Fruit fly (Drosophila melanogaster) whole organism, embryonic: ENCODE data around the gene Wsck.
A peak's percentile ranks its signal among the peaks of the same experiment; 100 is the strongest.

Source experiments
- Awh ChIP-seq: fragments of 200-800 bp; sonication (Bioruptor generic); IDR thresholded peaks from 2 replicates; pipeline ENCODE4, ENCODE4 v1.3.6; 2022; ENCODE audit warnings: missing biosample characterization, missing genetic modification characterization
- CG10147 ChIP-seq: fragments of 200-800 bp; sonication (Bioruptor generic); optimal IDR thresholded peaks from 2 replicates; lab custom pipeline; 2019; ENCODE audit warnings: missing biosample characterization, mild to moderate bottlenecking, missing genetic modification characterization, moderate library complexity
- CG10979 ChIP-seq: fragments of 200-800 bp; sonication (Bioruptor generic); optimal IDR thresholded peaks from 2 replicates; lab custom pipeline; 2018; ENCODE audit warnings: missing biosample characterization, mild to moderate bottlenecking, missing genetic modification characterization, moderate library complexity
- CG11398 ChIP-seq: fragments of 200-800 bp; sonication (Bioruptor generic); optimal IDR thresholded peaks from 2 replicates; lab custom pipeline; 2016; ENCODE audit warnings: missing biosample characterization, missing genetic modification characterization
- CG12299 ChIP-seq: fragments of 200-800 bp; sonication (Bioruptor generic); optimal IDR thresholded peaks from 2 replicates; lab custom pipeline; 2018; ENCODE audit warnings: missing biosample characterization, mild to moderate bottlenecking, missing genetic modification characterization
- CG12769 ChIP-seq: fragments of 200-800 bp; sonication (Bioruptor generic); optimal IDR thresholded peaks from 2 replicates; lab custom pipeline; 2019; ENCODE audit warnings: missing biosample characterization, mild to moderate bottlenecking, missing genetic modification characterization, moderate library complexity
- CG13123 ChIP-seq: fragments of 200-800 bp; sonication (Bioruptor generic); optimal IDR thresholded peaks from 2 replicates; lab custom pipeline; 2016; ENCODE audit warnings: missing biosample characterization, missing genetic modification characterization
- CG13775 ChIP-seq: fragments of 200-800 bp; sonication (Bioruptor generic); optimal IDR thresholded peaks from 3 replicates; lab custom pipeline; 2017; ENCODE audit warnings: missing biosample characterization, mild to moderate bottlenecking, missing genetic modification characterization
- CG15479 ChIP-seq: fragments of 200-800 bp; sonication (Bioruptor generic); optimal IDR thresholded peaks from 3 replicates; lab custom pipeline; 2019; ENCODE audit warnings: missing biosample characterization, mild to moderate bottlenecking, missing genetic modification characterization, moderate library complexity
- CG15601 ChIP-seq: fragments of 200-800 bp; sonication (Bioruptor generic); optimal IDR thresholded peaks from 3 replicates; lab custom pipeline; 2019; ENCODE audit warnings: missing biosample characterization, mild to moderate bottlenecking, missing genetic modification characterization, moderate library complexity
- CG1603 ChIP-seq: fragments of 200-800 bp; sonication (Bioruptor generic); optimal IDR thresholded peaks from 2 replicates; lab custom pipeline; 2019; ENCODE audit warnings: missing biosample characterization, mild to moderate bottlenecking, missing genetic modification characterization, moderate library complexity
- CG1792 ChIP-seq: fragments of 200-800 bp; sonication (Bioruptor generic); optimal IDR thresholded peaks from 2 replicates; lab custom pipeline; 2016; ENCODE audit warnings: missing biosample characterization, missing genetic modification characterization
- CG18599 ChIP-seq: fragments of 200-800 bp; sonication (Bioruptor generic); optimal IDR thresholded peaks from 3 replicates; lab custom pipeline; 2017; ENCODE audit warnings: missing biosample characterization, missing genetic modification characterization, mild to moderate bottlenecking, moderate library complexity, missing genetic modification reagents
- CG2129 ChIP-seq: fragments of 200-800 bp; sonication (Bioruptor generic); IDR thresholded peaks from 2 replicates; pipeline ENCODE4 v1.3.6; 2022; ENCODE audit warnings: missing biosample characterization, missing genetic modification characterization; ENCODE audit not compliant: partially characterized antibody
- CG2875 ChIP-seq: fragments of 200-800 bp; sonication (Bioruptor generic); optimal IDR thresholded peaks from 2 replicates; lab custom pipeline; 2017; ENCODE audit warnings: missing biosample characterization, mild to moderate bottlenecking, missing genetic modification characterization, missing genetic modification reagents
- CG30431 ChIP-seq: fragments of 200-800 bp; sonication (Bioruptor generic); optimal IDR thresholded peaks from 2 replicates; lab custom pipeline; 2017; ENCODE audit warnings: missing biosample characterization, missing genetic modification characterization
- CG3163 ChIP-seq: fragments of 200-800 bp; sonication (Bioruptor generic); optimal IDR thresholded peaks from 3 replicates; lab custom pipeline; 2016; ENCODE audit warnings: missing biosample characterization, missing genetic modification characterization
- CG42726 ChIP-seq: fragments of 200-800 bp; sonication (Bioruptor generic); IDR thresholded peaks from 2 replicates; pipeline ENCODE4 v1.3.6; 2022; ENCODE audit warnings: missing biosample characterization, missing genetic modification characterization; ENCODE audit not compliant: partially characterized antibody
- CG6689 ChIP-seq: fragments of 200-800 bp; sonication (Bioruptor generic); IDR thresholded peaks from 2 replicates; pipeline ENCODE4 v1.3.6; 2022; ENCODE audit warnings: missing biosample characterization, missing genetic modification characterization
- CG8290 ChIP-seq, 3 experiments: fragments of 200-800 bp; sonication (Bioruptor generic); optimal IDR thresholded peaks; 2 replicates each; lab custom pipeline; 2016 to 2019; ENCODE audit warnings: missing biosample characterization in 3 of 3, missing genetic modification characterization in 3 of 3, mild to moderate bottlenecking in 2 of 3, moderate library complexity in 1 of 3
- CG8359 ChIP-seq: fragments of 200-800 bp; sonication (Bioruptor generic); optimal IDR thresholded peaks from 2 replicates; lab custom pipeline; 2017; ENCODE audit warnings: missing biosample characterization, mild to moderate bottlenecking, missing genetic modification characterization, borderline replicate concordance
- Doc3 ChIP-seq: fragments of 200-800 bp; sonication (Bioruptor generic); IDR thresholded peaks from 3 replicates; pipeline ENCODE4 v1.3.6; 2022; ENCODE audit warnings: missing biosample characterization, missing genetic modification characterization; ENCODE audit not compliant: partially characterized antibody
- Eip74EF ChIP-seq, 2 experiments: fragments of 200-800 bp in 1 of 2; fragments of >200 bp in 1 of 2; sonication (Bioruptor generic) in 1 of 2; optimal IDR thresholded peaks; 2 replicates each; lab custom pipeline; 2017 to 2019; ENCODE audit warnings: missing biosample characterization in 2 of 2, missing genetic modification characterization in 2 of 2, mild to moderate bottlenecking in 1 of 2, moderate library complexity in 1 of 2
- MTF-1 ChIP-seq: fragments of 200-800 bp; sonication (Bioruptor generic); optimal IDR thresholded peaks from 2 replicates; lab custom pipeline; 2018; ENCODE audit warnings: missing biosample characterization, mild to moderate bottlenecking, missing genetic modification characterization, borderline replicate concordance
- Trl ChIP-seq, 3 experiments: fragments of >200 bp in 2 of 3; fragments of 200-800 bp in 1 of 3; sonication (Bioruptor generic) in 1 of 3; optimal IDR thresholded peaks; 2 replicates in 1 of 3; 3 replicates in 2 of 3; lab custom pipeline; 2016 to 2017; ENCODE audit warnings: missing biosample characterization in 1 of 3, missing genetic modification characterization in 1 of 3
- cad ChIP-seq: fragments of >200 bp; optimal IDR thresholded peaks from 2 replicates; lab custom pipeline; 2017; ENCODE audit warnings: missing biosample characterization, missing genetic modification characterization
- chif ChIP-seq, 2 experiments: fragments of 200-800 bp; sonication (Bioruptor generic); optimal IDR thresholded peaks; 3 replicates each; lab custom pipeline; 2016; ENCODE audit warnings: missing biosample characterization in 2 of 2, missing genetic modification characterization in 2 of 2
- chm ChIP-seq: fragments of 200-800 bp; sonication (Bioruptor generic); IDR thresholded peaks from 2 replicates; pipeline ENCODE4 v1.3.6; 2022; ENCODE audit warnings: missing biosample characterization, missing genetic modification characterization
- dan ChIP-seq: fragments of 200-800 bp; sonication (Bioruptor generic); IDR thresholded peaks from 2 replicates; pipeline ENCODE4 v1.3.6; 2022; ENCODE audit warnings: missing biosample characterization, missing genetic modification characterization
- ewg ChIP-seq: fragments of 200-800 bp; sonication (Bioruptor generic); optimal IDR thresholded peaks from 3 replicates; lab custom pipeline; 2017; ENCODE audit warnings: mild to moderate bottlenecking, missing biosample characterization, missing genetic modification reagents, missing genetic modification characterization
- gcm ChIP-seq: fragments of 200-800 bp; sonication (Bioruptor generic); optimal IDR thresholded peaks from 2 replicates; lab custom pipeline; 2019; ENCODE audit warnings: missing biosample characterization, mild to moderate bottlenecking, missing genetic modification characterization, moderate library complexity
- kni ChIP-seq: fragments of 200-800 bp; sonication (Bioruptor generic); optimal IDR thresholded peaks from 3 replicates; lab custom pipeline; 2017; ENCODE audit warnings: mild to moderate bottlenecking, missing biosample characterization, missing genetic modification reagents, missing genetic modification characterization
- lilli ChIP-seq: fragments of 200-800 bp; sonication (Bioruptor generic); optimal IDR thresholded peaks from 3 replicates; lab custom pipeline; 2016; ENCODE audit warnings: missing biosample characterization, missing genetic modification characterization
- nmo ChIP-seq: fragments of 200-800 bp; sonication (Bioruptor generic); optimal IDR thresholded peaks from 2 replicates; lab custom pipeline; 2018; ENCODE audit warnings: missing biosample characterization, mild to moderate bottlenecking, missing genetic modification characterization, moderate library complexity
- oc ChIP-seq: fragments of 200-800 bp; sonication (Bioruptor generic); optimal IDR thresholded peaks from 2 replicates; lab custom pipeline; 2018; ENCODE audit warnings: missing biosample characterization, mild to moderate bottlenecking, missing genetic modification characterization, moderate library complexity
- org-1 ChIP-seq: fragments of 200-800 bp; sonication (Bioruptor generic); optimal IDR thresholded peaks from 2 replicates; lab custom pipeline; 2017; ENCODE audit warnings: missing biosample characterization, missing genetic modification characterization
- p53 ChIP-seq: fragments of 200-800 bp; sonication (Bioruptor generic); optimal IDR thresholded peaks from 2 replicates; lab custom pipeline; 2016; ENCODE audit warnings: missing biosample characterization, missing genetic modification characterization
- pfk ChIP-seq: fragments of 200-800 bp; sonication (Bioruptor generic); optimal IDR thresholded peaks from 2 replicates; lab custom pipeline; 2018; ENCODE audit warnings: missing biosample characterization, mild to moderate bottlenecking, missing genetic modification characterization, moderate library complexity
- pros ChIP-seq: fragments of 200-800 bp; sonication (Bioruptor generic); optimal IDR thresholded peaks from 3 replicates; lab custom pipeline; 2019; ENCODE audit warnings: missing biosample characterization, mild to moderate bottlenecking, missing genetic modification characterization, moderate library complexity
- run ChIP-seq: fragments of 200-800 bp; sonication (Bioruptor generic); optimal IDR thresholded peaks from 3 replicates; lab custom pipeline; 2018; ENCODE audit warnings: missing biosample characterization, mild to moderate bottlenecking, missing genetic modification characterization
- schlank ChIP-seq: fragments of 200-800 bp; sonication (Bioruptor generic); optimal IDR thresholded peaks from 2 replicates; lab custom pipeline; 2018; ENCODE audit warnings: missing biosample characterization, mild to moderate bottlenecking, missing genetic modification characterization
- shn ChIP-seq: fragments of 200-800 bp; sonication (Bioruptor generic); optimal IDR thresholded peaks from 3 replicates; lab custom pipeline; 2016; ENCODE audit warnings: missing biosample characterization, missing genetic modification characterization
- sqz ChIP-seq: fragments of 200-800 bp; sonication (Bioruptor generic); optimal IDR thresholded peaks from 3 replicates; lab custom pipeline; 2018; ENCODE audit warnings: missing biosample characterization, mild to moderate bottlenecking, missing genetic modification characterization
- stc ChIP-seq: fragments of 200-800 bp; sonication (Bioruptor generic); IDR thresholded peaks from 2 replicates; pipeline ENCODE4 v1.3.6; 2022; ENCODE audit warnings: missing biosample characterization, missing genetic modification characterization
- tup ChIP-seq: fragments of 200-800 bp; sonication (Bioruptor generic); optimal IDR thresholded peaks from 2 replicates; lab custom pipeline; 2016; ENCODE audit warnings: missing biosample characterization, mild to moderate bottlenecking, missing genetic modification characterization, moderate library complexity
- wdn ChIP-seq: fragments of 200-800 bp; sonication (Bioruptor generic); IDR thresholded peaks from 2 replicates; pipeline ENCODE4 v1.3.6; 2022; ENCODE audit warnings: missing biosample characterization, missing genetic modification characterization
- zfh1 ChIP-seq: fragments of 200-800 bp; sonication (Bioruptor generic); IDR thresholded peaks from 3 replicates; pipeline ENCODE4 v1.3.6; 2022; ENCODE audit warnings: missing biosample characterization, missing genetic modification characterization

Gene Wsck

DNA sequence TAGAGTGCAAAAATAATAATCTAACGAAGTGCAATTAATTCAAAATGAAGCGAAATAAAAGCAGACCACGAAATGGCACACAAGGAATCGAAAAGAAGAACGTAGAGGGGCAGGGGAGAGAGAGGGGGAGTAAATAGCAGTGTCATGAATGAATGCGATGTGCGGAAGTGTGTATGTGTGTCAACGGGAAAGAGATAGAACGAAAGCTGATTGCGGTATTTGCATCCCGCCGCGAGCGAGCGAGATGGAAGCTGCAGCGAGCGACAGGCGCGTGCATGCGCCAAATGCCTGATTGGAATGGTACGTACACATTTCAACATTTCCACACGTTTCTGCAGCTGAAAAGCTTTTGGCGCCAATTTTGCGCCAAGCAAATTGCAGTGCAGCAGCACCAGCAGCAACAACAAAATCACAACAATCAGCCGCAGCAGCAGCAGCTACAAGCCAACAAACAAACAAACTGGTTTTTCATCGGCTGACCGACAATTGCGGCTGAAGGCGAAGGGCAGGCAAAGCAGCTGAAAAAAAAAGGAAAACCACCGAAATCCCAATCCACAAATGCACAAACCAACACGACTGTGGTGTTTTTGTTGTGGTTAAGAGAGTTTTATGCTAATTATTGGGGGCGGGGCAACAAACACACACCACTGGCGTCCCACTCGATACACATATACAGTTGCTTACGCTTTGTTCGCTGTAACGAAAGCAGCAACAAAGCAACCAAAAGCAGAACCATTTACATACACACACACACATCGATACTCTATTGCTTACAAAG, 47.8 kb downstream of the Wsck start (continued):
- no peak for TF ChIP-seq MTF-1 (GFP tag; lab: Kevin White, UChicago)
- TF ChIP-seq Doc3 (GFP tag; lab: Robert Waterston, UW) = no peak
- TF ChIP-seq shn (GFP tag; lab: Kevin White, UChicago) = no peak
- no peak for TF ChIP-seq CG1792 (GFP tag; lab: Kevin White, UChicago)
- peak; percentile 13 for TF ChIP-seq oc (tag; lab: Kevin White, UChicago)
- no peak for TF ChIP-seq cad (GFP tag; lab: Kevin White, UChicago)
- TF ChIP-seq CG10147 = no peak
- TF ChIP-seq CG15601 (tag; lab: Kevin White, UChicago) = no peak
- no peak for TF ChIP-seq chif (GFP tag; optimal IDR thresholded peaks at IDR 0.05; lab: Kevin White, UChicago)
- TF ChIP-seq Trl (optimal IDR thresholded peaks at IDR 0.05; lab: Kevin White, UChicago) = peak in 1 of 2 experiments; percentile 7
- no peak for TF ChIP-seq Trl (GFP tag; optimal IDR thresholded peaks at IDR 0.05; lab: Kevin White, UChicago)
- no peak for TF ChIP-seq CG42726
- no peak for TF ChIP-seq CG8359
- no peak for TF ChIP-seq CG30431 (GFP tag; lab: Kevin White, UChicago)
- no peak for TF ChIP-seq CG1603 (tag; lab: Kevin White, UChicago)
- no peak for TF ChIP-seq pfk (GFP tag; lab: Kevin White, UChicago)
- no peak for TF ChIP-seq CG12299
- TF ChIP-seq CG15479 (GFP tag; lab: Kevin White, UChicago) = peak; percentile 54
- TF ChIP-seq CG13123 (GFP tag; lab: Kevin White, UChicago) = no peak
- TF ChIP-seq run (tag; lab: Kevin White, UChicago) = peak; percentile 51
- peak; percentile 23 for TF ChIP-seq CG3163 (GFP tag; lab: Kevin White, UChicago)
- TF ChIP-seq Eip74EF (GFP tag; optimal IDR thresholded peaks at IDR 0.05; lab: Kevin White, UChicago) = peak in 1 of 2 experiments; percentile 93
- no peak for TF ChIP-seq stc (GFP tag; lab: Robert Waterston, UW)
- no peak for TF ChIP-seq CG18599 (GFP tag; lab: Kevin White, UChicago)
- TF ChIP-seq CG11398 (GFP tag; lab: Kevin White, UChicago) = peak; percentile 3
- no peak for TF ChIP-seq gcm
- no peak for TF ChIP-seq Awh (GFP tag; lab: Robert Waterston, UW)
- TF ChIP-seq wdn = no peak
- peak; percentile 67 for TF ChIP-seq ewg (GFP tag; lab: Kevin White, UChicago)
- TF ChIP-seq CG2129 = no peak
- peak; percentile 79 for TF ChIP-seq sqz
- no peak for TF ChIP-seq lilli (GFP tag; lab: Kevin White, UChicago)
- no peak for TF ChIP-seq zfh1
- no peak for TF ChIP-seq CG13775 (GFP tag; lab: Kevin White, UChicago)
- TF ChIP-seq CG8290 (GFP tag; optimal IDR thresholded peaks at IDR 0.05; lab: Kevin White, UChicago) = no peak
- TF ChIP-seq CG8290 (tag; optimal IDR thresholded peaks at IDR 0.05; lab: Kevin White, UChicago) = no peak
- no peak for TF ChIP-seq tup (GFP tag; lab: Kevin White, UChicago)
- peak; percentile 99 for TF ChIP-seq p53 (GFP tag; lab: Kevin White, UChicago)
- TF ChIP-seq nmo (GFP tag; lab: Kevin White, UChicago) = peak; percentile 5
- TF ChIP-seq schlank (tag; lab: Kevin White, UChicago) = no peak
- no peak for TF ChIP-seq org-1 (GFP tag; lab: Kevin White, UChicago)
- peak; percentile 24 for TF ChIP-seq pros (GFP tag; lab: Kevin White, UChicago)
- TF ChIP-seq CG6689 (GFP tag; lab: Robert Waterston, UW) = no peak
- TF ChIP-seq kni (GFP tag; lab: Kevin White, UChicago) = peak; percentile 91
- TF ChIP-seq chm (GFP tag; lab: Robert Waterston, UW) = no peak
- TF ChIP-seq CG2875 = no peak
- peak; percentile 65 for TF ChIP-seq CG12769 (tag; lab: Kevin White, UChicago)
- no peak for TF ChIP-seq CG10979 (tag; lab: Kevin White, UChicago)
- TF ChIP-seq dan (GFP tag; lab: Robert Waterston, UW) = no peak
